Fruit fly (Drosophila melanogaster): Measurements from ENCODE around the gene Spn.

Spn gene

DNA sequence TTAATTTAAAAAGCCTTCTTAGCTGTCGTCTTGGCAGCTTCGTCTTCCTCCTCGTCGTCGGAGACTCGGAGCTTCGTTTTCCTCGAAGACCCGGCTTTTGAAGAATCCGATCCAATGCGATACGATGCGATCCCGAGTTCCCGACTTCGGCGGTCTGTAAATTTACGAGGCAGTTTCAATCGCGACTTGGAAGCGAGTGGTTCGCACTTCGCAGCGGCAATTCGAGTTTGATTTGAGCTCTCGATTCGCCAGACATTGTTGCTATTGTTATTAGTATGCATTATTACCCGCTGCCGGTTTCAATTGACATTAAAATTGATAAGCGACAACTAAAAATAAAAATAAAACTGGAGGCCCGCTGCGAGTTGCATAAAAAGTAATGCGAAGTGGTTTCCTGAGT lies 65.5 kb downstream of the Spn start, which contains the start of gene CG1146 (continued):
- TF ChIP-seq sens (GFP tag) (peak; percentile 16), Meics (GFP tag; optimal IDR thresholded peaks at IDR 0.05) (no peak)

DNA sequence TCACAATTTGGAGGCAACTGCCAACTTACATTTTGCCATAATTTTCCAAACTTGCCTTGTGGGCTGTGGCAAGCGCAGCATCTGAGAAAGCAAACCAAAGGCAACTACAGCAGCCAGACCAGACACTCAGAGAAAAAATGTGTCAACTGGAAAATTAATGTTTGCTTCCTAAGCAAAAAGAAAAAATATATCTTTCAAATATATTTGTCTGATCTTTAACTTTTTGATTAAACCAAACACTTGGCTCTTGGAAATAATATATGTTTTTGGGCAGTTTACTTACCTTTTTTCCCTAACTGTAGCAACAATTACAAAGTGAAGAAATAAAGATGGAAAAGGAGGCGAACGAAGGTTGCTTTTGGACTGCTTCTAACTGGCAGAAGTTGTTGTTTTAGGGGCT lies 66.8 kb downstream of the Spn start:
- TF ChIP-seq CG1602 (GFP tag; optimal IDR thresholded peaks at IDR 0.05) (no peak), CG14860 (GFP tag; IDR thresholded peaks at IDR 0.05; ENCODE audit: partially characterized antibody) (no peak), twi (tag; optimal IDR thresholded peaks at IDR 0.05) (no peak), fd102C (GFP tag; optimal IDR thresholded peaks at IDR 0.05) (no peak), Sox102F (GFP tag; optimal IDR thresholded peaks at IDR 0.05) (peak; percentile 2), sens (GFP tag) (peak; percentile 80), CG18764 (GFP tag; optimal IDR thresholded peaks at IDR 0.05) (no peak), Jarid2 (GFP tag; optimal IDR thresholded peaks at IDR 0.05) (no peak), E2f1 (GFP tag; IDR thresholded peaks at IDR 0.05) (no peak), wor (GFP tag; IDR thresholded peaks at IDR 0.05) (no peak), CG11247 (GFP tag; IDR thresholded peaks at IDR 0.05) (no peak), CG1024 (GFP tag; IDR thresholded peaks at IDR 0.05) (no peak), Lpt (GFP tag; optimal IDR thresholded peaks at IDR 0.05) (no peak), CG9817 (tag; optimal IDR thresholded peaks at IDR 0.05) (no peak), CG17802 (tag; optimal IDR thresholded peaks at IDR 0.05) (no peak), CG14667 (GFP tag; IDR thresholded peaks at IDR 0.05) (no peak), dmrt99B (tag; optimal IDR thresholded peaks at IDR 0.05) (peak; percentile 42), p53 (GFP tag; optimal IDR thresholded peaks at IDR 0.05) (no peak), Neu2 (GFP tag; optimal IDR thresholded peaks at IDR 0.05; ENCODE audit: borderline replicate concordance) (no peak), D19B (GFP tag; optimal IDR thresholded peaks at IDR 0.05) (no peak), yki (optimal IDR thresholded peaks at IDR 0.05) (no peak), CG13287 (GFP tag; IDR thresholded peaks at IDR 0.05; ENCODE audit: partially characterized antibody) (no peak), cwo (GFP tag; optimal IDR thresholded peaks at IDR 0.05) (no peak), CG10462 (GFP tag; optimal IDR thresholded peaks at IDR 0.05) (no peak), CG10565 (GFP tag; optimal IDR thresholded peaks at IDR 0.05) (no peak), CG32767 (GFP tag; IDR thresholded peaks at IDR 0.05) (no peak), CG17359 (tag; optimal IDR thresholded peaks at IDR 0.05) (peak; percentile 24), luna (GFP tag; optimal IDR thresholded peaks at IDR 0.05) (no peak), CG12219 (GFP tag; optimal IDR thresholded peaks at IDR 0.05) (no peak), fu2 (GFP tag; optimal IDR thresholded peaks at IDR 0.05) (no peak), CHES-1-like (GFP tag; optimal IDR thresholded peaks at IDR 0.05) (no peak), MBD-R2 (GFP tag; IDR thresholded peaks at IDR 0.05) (no peak), ab (GFP tag; optimal IDR thresholded peaks at IDR 0.05) (no peak), pnt (GFP tag; optimal IDR thresholded peaks at IDR 0.05) (no peak), CG31441 (GFP tag; IDR thresholded peaks at IDR 0.05) (0 out of 2 replicates have a peak, but pooled peaks have one; percentile 18), CG10979 (tag; optimal IDR thresholded peaks at IDR 0.05) (peak; percentile 57), Optix (GFP tag; IDR thresholded peaks at IDR 0.05) (no peak), CG8944 (GFP tag; optimal IDR thresholded peaks at IDR 0.05) (no peak), bcd (GFP tag; optimal IDR thresholded peaks at IDR 0.05) (no peak), Sry-δ (GFP tag; optimal IDR thresholded peaks at IDR 0.05) (no peak), nerfin-1 (tag; optimal IDR thresholded peaks at IDR 0.05) (no peak), lab (GFP tag; optimal IDR thresholded peaks at IDR 0.05) (peak; percentile 26), Dip2 (GFP tag; IDR thresholded peaks at IDR 0.05) (no peak), Oaz (GFP tag; IDR thresholded peaks at IDR 0.05) (no peak), CG4424 (GFP tag; optimal IDR thresholded peaks at IDR 0.05) (peak; percentile 9), Ada2b (GFP tag; IDR thresholded peaks at IDR 0.05) (no peak), fd96Cb (tag; optimal IDR thresholded peaks at IDR 0.05) (peak; percentile 47), ken (GFP tag; IDR thresholded peaks at IDR 0.05) (no peak), cg (GFP tag; optimal IDR thresholded peaks at IDR 0.05) (no peak), pho (GFP tag; optimal IDR thresholded peaks at IDR 0.05) (no peak)
